Worm (Caenorhabditis elegans) whole organism, young adult: ENCODE results near the gene sre-42.

Experiments used
- B0019.2 ChIP-seq: fragments of 200-800 bp; sonication (Bioruptor generic); conservative IDR thresholded peaks from 2 replicates; pipeline ENCODE4 v1.3.6; 2022; ENCODE audit warnings: missing genetic modification reagents, missing genetic modification characterization, missing compliant biosample characterization
- B0035.1 ChIP-seq: sonication (generic microtip); optimal IDR thresholded peaks from 2 replicates; lab custom pipeline; 2016; ENCODE audit warnings: missing genetic modification characterization, mild to moderate bottlenecking, missing compliant biosample characterization, missing genotype, missing genetic modification reagents
- B0261.1 ChIP-seq: sonication (generic microtip); optimal IDR thresholded peaks from 2 replicates; lab custom pipeline; 2016; ENCODE audit warnings: mild to moderate bottlenecking, missing genetic modification characterization, moderate library complexity, missing compliant biosample characterization
- B0336.3 ChIP-seq: fragments of 200-800 bp; sonication (Bioruptor generic); IDR thresholded peaks from 2 replicates; pipeline ENCODE4 v1.3.6; 2022; ENCODE audit warnings: missing genetic modification characterization, missing compliant biosample characterization
- C17E4.6 ChIP-seq: fragments of 200-800 bp; sonication (Bioruptor generic); IDR thresholded peaks from 2 replicates; pipeline ENCODE4 v1.3.6; 2022; ENCODE audit warnings: missing genetic modification reagents, missing genetic modification characterization, missing compliant biosample characterization
- F22D6.2 ChIP-seq: sonication (generic microtip); optimal IDR thresholded peaks from 2 replicates; lab custom pipeline; 2016; ENCODE audit warnings: mild to moderate bottlenecking, missing genetic modification characterization, missing compliant biosample characterization
- F33H1.4 ChIP-seq: fragments of 200-800 bp; sonication (Bioruptor generic); IDR thresholded peaks from 2 replicates; pipeline ENCODE4 v1.3.6; 2022; ENCODE audit warnings: missing genetic modification reagents, missing genetic modification characterization, missing compliant biosample characterization
- K11D2.4 ChIP-seq: fragments of 200-800 bp; sonication (Bioruptor generic); IDR thresholded peaks from 2 replicates; pipeline ENCODE4 v1.3.6; 2022; ENCODE audit warnings: missing genetic modification reagents, missing genetic modification characterization, missing compliant biosample characterization
- T07F8.4 ChIP-seq: sonication (generic microtip); optimal IDR thresholded peaks from 2 replicates; lab custom pipeline; 2016; ENCODE audit warnings: mild to moderate bottlenecking, missing genetic modification characterization, moderate library complexity, missing compliant biosample characterization
- T26A5.8 ChIP-seq: sonication (generic microtip); optimal IDR thresholded peaks from 2 replicates; lab custom pipeline; 2016; ENCODE audit warnings: missing genetic modification characterization, missing compliant biosample characterization
- Y56A3A.18 ChIP-seq: fragments of 200-800 bp; sonication (Bioruptor generic); IDR thresholded peaks from 2 replicates; pipeline ENCODE4 v1.3.6; 2022; ENCODE audit warnings: missing genetic modification reagents, missing genetic modification characterization, missing compliant biosample characterization
- ZK185.1 ChIP-seq: sonication (generic microtip); optimal IDR thresholded peaks from 2 replicates; lab custom pipeline; 2016; ENCODE audit warnings: mild to moderate bottlenecking, missing genetic modification characterization, missing compliant biosample characterization; ENCODE audit not compliant: poor library complexity, severe bottlenecking
- bed-2 ChIP-seq: fragments of 200-800 bp; sonication (Bioruptor generic); IDR thresholded peaks from 2 replicates; pipeline ENCODE4 v1.3.6; 2022; ENCODE audit warnings: missing genetic modification reagents, missing genetic modification characterization, missing compliant biosample characterization
- cebp-1 ChIP-seq, 2 experiments: fragments of 200-800 bp in 1 of 2; sonication (Bioruptor generic) in 1 of 2; sonication (generic microtip) in 1 of 2; IDR thresholded peaks in 1 of 2; optimal IDR thresholded peaks in 1 of 2; 2 replicates each; pipeline versions ENCODE4 v1.3.6 to Lab custom; 2017 to 2022; ENCODE audit warnings: missing compliant biosample characterization in 2 of 2, missing genetic modification characterization in 2 of 2, mild to moderate bottlenecking in 1 of 2, missing genetic modification reagents in 1 of 2, moderate library complexity in 1 of 2
- ceh-27 ChIP-seq: fragments of 200-800 bp; sonication (Bioruptor generic); optimal IDR thresholded peaks from 2 replicates; lab custom pipeline; 2018; ENCODE audit warnings: mild to moderate bottlenecking, missing genetic modification characterization, moderate library complexity, missing compliant biosample characterization
- ceh-58 ChIP-seq: fragments of 200-800 bp; sonication (Bioruptor generic); IDR thresholded peaks from 2 replicates; pipeline ENCODE4 v1.3.6; 2022; ENCODE audit warnings: missing genetic modification characterization, missing compliant biosample characterization
- dpff-1 ChIP-seq: sonication (generic microtip); optimal IDR thresholded peaks from 2 replicates; lab custom pipeline; 2017; ENCODE audit warnings: mild to moderate bottlenecking, missing genetic modification characterization, missing compliant biosample characterization
- hmg-1.2 ChIP-seq: fragments of 200-800 bp; sonication (Bioruptor generic); IDR thresholded peaks from 2 replicates; pipeline ENCODE4 v1.3.6; 2022; ENCODE audit warnings: missing genetic modification reagents, missing genetic modification characterization, missing compliant biosample characterization
- hrde-1 ChIP-seq: sonication (generic microtip); optimal IDR thresholded peaks from 2 replicates; lab custom pipeline; 2016; ENCODE audit warnings: missing genetic modification characterization, mild to moderate bottlenecking, missing compliant biosample characterization, moderate library complexity, missing genotype, missing genetic modification reagents, borderline replicate concordance
- lag-1 ChIP-seq: fragments of 200-800 bp; sonication (Bioruptor generic); IDR thresholded peaks from 2 replicates; pipeline ENCODE4 v1.3.6; 2022; ENCODE audit warnings: missing genetic modification reagents, missing genetic modification characterization, missing compliant biosample characterization
- madf-10 ChIP-seq: sonication (generic microtip); optimal IDR thresholded peaks from 2 replicates; lab custom pipeline; 2016; ENCODE audit warnings: mild to moderate bottlenecking, missing genetic modification characterization, missing compliant biosample characterization
- madf-3 ChIP-seq: fragments of 200-800 bp; sonication (Bioruptor generic); IDR thresholded peaks from 2 replicates; pipeline ENCODE4 v1.3.6; 2022; ENCODE audit warnings: missing genetic modification reagents, missing genetic modification characterization, missing compliant biosample characterization
- madf-8 ChIP-seq: fragments of 200-800 bp; sonication (Bioruptor generic); conservative IDR thresholded peaks from 2 replicates; pipeline ENCODE4 v1.3.6; 2022; ENCODE audit warnings: missing genetic modification reagents, missing genetic modification characterization, missing compliant biosample characterization
- nfyb-1 ChIP-seq: fragments of 200-800 bp; sonication (Bioruptor generic); IDR thresholded peaks from 2 replicates; pipeline ENCODE4 v1.3.6; 2022; ENCODE audit warnings: missing genetic modification reagents, missing genetic modification characterization, missing compliant biosample characterization
- nhr-120 ChIP-seq: fragments of 200-800 bp; sonication (Bioruptor generic); IDR thresholded peaks from 2 replicates; pipeline ENCODE4 v1.3.6; 2022; ENCODE audit warnings: missing genetic modification characterization, missing compliant biosample characterization
- nhr-80 ChIP-seq: sonication (generic microtip); optimal IDR thresholded peaks from 2 replicates; lab custom pipeline; 2016; ENCODE audit warnings: missing genetic modification characterization, missing compliant biosample characterization
- repo-1 ChIP-seq: sonication (generic microtip); optimal IDR thresholded peaks from 2 replicates; lab custom pipeline; 2017; ENCODE audit warnings: mild to moderate bottlenecking, missing genetic modification characterization, missing compliant biosample characterization
- rpc-1 ChIP-seq, 2 experiments: fragments of 150-350 bp in 1 of 2; sonication (generic microtip) in 1 of 2; optimal IDR thresholded peaks; 2 replicates each; lab custom pipeline; 2014 to 2018; ENCODE audit warnings: missing biosample characterization in 1 of 2, missing genetic modification characterization in 1 of 2, missing genetic modification reagents in 1 of 2, missing genotype in 1 of 2
- snpc-1.3 ChIP-seq: sonication (generic microtip); optimal IDR thresholded peaks from 2 replicates; lab custom pipeline; 2017; ENCODE audit warnings: missing genetic modification characterization, mild to moderate bottlenecking, missing compliant biosample characterization, antibody characterized with exemption, moderate library complexity, missing genotype, missing genetic modification reagents; ENCODE audit not compliant: insufficient read depth
- snpc-4 ChIP-seq, 5 experiments: fragments of 150-350 bp in 1 of 5; sonication (generic microtip) in 4 of 5; optimal IDR thresholded peaks; 2 replicates each; lab custom pipeline; 2014 to 2018; ENCODE audit warnings: missing genetic modification characterization in 5 of 5, missing biosample characterization in 3 of 5, antibody characterized with exemption in 2 of 5, mild to moderate bottlenecking in 2 of 5, missing compliant biosample characterization in 2 of 5, missing genotype in 2 of 5, moderate library complexity in 2 of 5, missing genetic modification reagents in 1 of 5
- sptf-2 ChIP-seq: fragments of 200-800 bp; sonication (Bioruptor generic); optimal IDR thresholded peaks from 2 replicates; lab custom pipeline; 2018; ENCODE audit warnings: mild to moderate bottlenecking, missing genetic modification characterization, missing compliant biosample characterization
- tbp1 ChIP-seq: fragments of 200-800 bp; sonication (Bioruptor generic); optimal IDR thresholded peaks from 2 replicates; lab custom pipeline; 2018; ENCODE audit warnings: mild to moderate bottlenecking, missing genetic modification characterization, missing compliant biosample characterization
- unc-62 ChIP-seq: fragments of 150-350 bp; optimal IDR thresholded peaks from 2 replicates; lab custom pipeline; 2014; ENCODE audit warnings: missing biosample characterization, missing genetic modification reagents, missing genetic modification characterization
- xnd-1 ChIP-seq: sonication (generic microtip); optimal IDR thresholded peaks from 2 replicates; lab custom pipeline; 2016; ENCODE audit warnings: missing genotype, missing genetic modification reagents, missing genetic modification characterization, missing compliant biosample characterization
- zim-3 ChIP-seq: sonication (generic microtip); optimal IDR thresholded peaks from 2 replicates; lab custom pipeline; 2017; ENCODE audit warnings: mild to moderate bottlenecking, missing genetic modification characterization, moderate library complexity, missing compliant biosample characterization
- ztf-18 ChIP-seq: sonication (generic microtip); optimal IDR thresholded peaks from 2 replicates; lab custom pipeline; 2016; ENCODE audit warnings: missing genotype, mild to moderate bottlenecking, missing genetic modification characterization, missing compliant biosample characterization
- ztf-28 ChIP-seq: fragments of 200-800 bp; sonication (Bioruptor generic); IDR thresholded peaks from 2 replicates; pipeline ENCODE4 v1.3.6; 2022; ENCODE audit warnings: missing genetic modification reagents, missing genetic modification characterization, missing compliant biosample characterization
- ztf-3 ChIP-seq: fragments of 200-800 bp; sonication (Bioruptor generic); optimal IDR thresholded peaks from 2 replicates; lab custom pipeline; 2018; ENCODE audit warnings: mild to moderate bottlenecking, missing genetic modification characterization, missing compliant biosample characterization

The sre-42 gene

ce11 chrII:12350737-12351275 lies 35.9 kb downstream of the sre-42 start:
- no peak for TF ChIP-seq B0019.2 (GFP tag; lab: Robert Waterston, UW)
- no peak for TF ChIP-seq madf-8 (GFP tag; lab: Robert Waterston, UW)
- no peak for TF ChIP-seq B0336.3 (GFP tag; lab: Robert Waterston, UW)

ce11 chrII:12349866-12350265 lies 36.8 kb downstream of the sre-42 start:
- no peak for TF ChIP-seq ZK185.1 (tag; lab: Kevin White, UChicago)
- TF ChIP-seq nhr-80 (tag; lab: Kevin White, UChicago), result peak; percentile 45
- TF ChIP-seq T07F8.4 (tag; lab: Kevin White, UChicago), result no peak
- TF ChIP-seq snpc-4 (GFP tag; optimal IDR thresholded peaks at IDR 0.05; lab: Kevin White, UChicago), result no peak
- no peak for TF ChIP-seq snpc-4 (tag; optimal IDR thresholded peaks at IDR 0.05; lab: Kevin White, UChicago)
- no peak for TF ChIP-seq cebp-1 (GFP tag; IDR thresholded peaks at IDR 0.05; lab: Robert Waterston, UW)
- TF ChIP-seq cebp-1 (tag; optimal IDR thresholded peaks at IDR 0.05; lab: Kevin White, UChicago), result peak; percentile 4
- TF ChIP-seq ztf-18 (tag; lab: Kevin White, UChicago), result no peak

ce11 chrII:12348957-12349356 lies 37.7 kb downstream of the sre-42 start:
- no peak for TF ChIP-seq madf-3 (GFP tag; lab: Robert Waterston, UW)
- peak; percentile 72 for TF ChIP-seq hmg-1.2 (GFP tag; lab: Robert Waterston, UW)

ce11 chrII:12346289-12346989 lies 40.2 kb downstream of the sre-42 start:
- TF ChIP-seq xnd-1 (tag; lab: Kevin White, UChicago), result no peak
- TF ChIP-seq repo-1, result no peak
- TF ChIP-seq lag-1 (GFP tag; lab: Robert Waterston, UW), result no peak
- TF ChIP-seq B0035.1, result no peak
- TF ChIP-seq ceh-58, result no peak
- TF ChIP-seq ztf-28 (GFP tag; lab: Robert Waterston, UW), result no peak
- no peak for TF ChIP-seq dpff-1 (tag; lab: Kevin White, UChicago)

DNA sequence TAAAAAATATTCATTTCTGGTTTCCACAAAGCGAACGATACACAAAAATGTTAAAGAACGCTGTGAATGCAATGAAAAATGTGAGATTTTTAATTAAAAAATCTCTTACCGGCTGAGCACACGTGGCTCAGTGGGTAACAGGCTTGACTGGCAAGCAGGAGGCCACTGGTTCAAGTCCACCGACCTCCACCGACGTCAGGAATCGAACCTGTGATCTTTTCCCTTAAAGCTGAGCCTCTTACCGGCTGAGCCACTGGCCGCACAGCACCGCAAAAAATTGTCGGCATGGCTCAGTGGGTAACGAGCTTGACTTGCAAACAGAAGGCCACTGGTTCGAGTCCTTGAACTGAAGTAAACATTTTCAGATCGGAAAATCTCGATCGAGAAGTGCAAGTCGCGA lies 41.9 kb downstream of the sre-42 start, which contains the start of gene C44C11.6:
TSS of gene C44C11.6 (plus strand) at position 23 of the 400 bp plus-strand sequence.
- TF ChIP-seq B0261.1 (no peak), lag-1 (GFP tag; lab: Robert Waterston, UW) (0 out of 2 replicates have a peak, but pooled peaks have one; percentile 53), dpff-1 (tag; lab: Kevin White, UChicago) (no peak), sptf-2 (GFP tag; lab: Kevin White, UChicago) (no peak), rpc-1 (optimal IDR thresholded peaks at IDR 0.05; lab: Kevin White, UChicago) (no peak), rpc-1 (tag; optimal IDR thresholded peaks at IDR 0.05; lab: Kevin White, UChicago) (peak; percentile 48), nfyb-1 (no peak), tbp1 (peak; percentile 17), F22D6.2 (tag; lab: Kevin White, UChicago) (no peak), madf-10 (tag; lab: Kevin White, UChicago) (no peak), nhr-80 (tag; lab: Kevin White, UChicago) (no peak), madf-8 (GFP tag; lab: Robert Waterston, UW) (no peak), nhr-120 (0 out of 2 replicates have a peak, but pooled peaks have one; percentile 24), K11D2.4 (GFP tag; lab: Robert Waterston, UW) (peak; percentile 15; the same call in 1 of the 2 replicates), Y56A3A.18 (no peak), ztf-28 (GFP tag; lab: Robert Waterston, UW) (no peak), hrde-1 (tag; lab: Kevin White, UChicago) (no peak), C17E4.6 (GFP tag; lab: Robert Waterston, UW) (no peak), ceh-27 (GFP tag; lab: Kevin White, UChicago) (no peak), zim-3 (no peak), snpc-1.3 (tag; lab: Kevin White, UChicago) (no peak), T26A5.8 (tag; lab: Kevin White, UChicago) (no peak), unc-62 (GFP tag; lab: Kevin White, UChicago) (no peak), F33H1.4 (GFP tag; lab: Robert Waterston, UW) (0 out of 2 replicates have a peak, but pooled peaks have one; percentile 16), ztf-3 (GFP tag; lab: Kevin White, UChicago) (no peak), bed-2 (GFP tag; lab: Robert Waterston, UW) (no peak)
